Fruit fly (Drosophila melanogaster) whole organism, prepupa: ENCODE data around the gene Rac1.

Experiments
- CG10631 ChIP-seq: fragments of 200-800 bp; sonication (Bioruptor generic); optimal IDR thresholded peaks from 2 replicates; lab custom pipeline; 2016; ENCODE audit warnings: missing biosample characterization, missing genetic modification characterization
- CG11294 ChIP-seq: fragments of 200-800 bp; sonication (Bioruptor generic); IDR thresholded peaks from 2 replicates; pipeline ENCODE4 v1.3.6; 2022; ENCODE audit warnings: missing biosample characterization, missing genetic modification characterization
- CG15336 ChIP-seq: fragments of 200-800 bp; sonication (Bioruptor generic); IDR thresholded peaks from 2 replicates; pipeline ENCODE4 v1.3.6; 2022; ENCODE audit warnings: missing biosample characterization, missing genetic modification characterization
- CG3032 ChIP-seq: fragments of 200-800 bp; optimal IDR thresholded peaks from 2 replicates; lab custom pipeline; 2019; ENCODE audit warnings: missing biosample characterization, mild to moderate bottlenecking, missing genetic modification characterization, moderate library complexity
- CG31627 ChIP-seq: fragments of 200-800 bp; sonication (Bioruptor generic); optimal IDR thresholded peaks from 3 replicates; lab custom pipeline; 2016; ENCODE audit warnings: missing biosample characterization, missing genetic modification characterization
- CG32006 ChIP-seq: fragments of 200-800 bp; sonication (Bioruptor generic); optimal IDR thresholded peaks from 3 replicates; lab custom pipeline; 2017; ENCODE audit warnings: missing biosample characterization, mild to moderate bottlenecking, missing genetic modification characterization
- CG34406 ChIP-seq: fragments of 200-800 bp; sonication (Bioruptor generic); optimal IDR thresholded peaks from 3 replicates; lab custom pipeline; 2016; ENCODE audit warnings: missing biosample characterization, missing genetic modification characterization
- CG3919 ChIP-seq: fragments of 200-800 bp; sonication (Bioruptor generic); optimal IDR thresholded peaks from 3 replicates; lab custom pipeline; 2016; ENCODE audit warnings: missing biosample characterization, missing genetic modification characterization
- CG4318 ChIP-seq: fragments of 200-800 bp; sonication (Bioruptor generic); optimal IDR thresholded peaks from 3 replicates; lab custom pipeline; 2017; ENCODE audit warnings: missing biosample characterization, mild to moderate bottlenecking, missing genetic modification characterization
- CG6854 ChIP-seq: fragments of 200-800 bp; sonication (Bioruptor generic); optimal IDR thresholded peaks from 2 replicates; lab custom pipeline; 2017; ENCODE audit warnings: missing biosample characterization, mild to moderate bottlenecking, missing genetic modification characterization
- CG8632 ChIP-seq: fragments of 200-800 bp; sonication (Bioruptor generic); optimal IDR thresholded peaks from 3 replicates; lab custom pipeline; 2016; ENCODE audit warnings: missing biosample characterization, missing genetic modification characterization
- Eip78C ChIP-seq: fragments of 200-800 bp; sonication (Bioruptor generic); peaks from one replicate; lab custom pipeline; 2016; ENCODE audit warnings: missing biosample characterization, missing genetic modification characterization
- Ets21C ChIP-seq: fragments of 200-800 bp; sonication (Bioruptor generic); optimal IDR thresholded peaks from 3 replicates; lab custom pipeline; 2016; ENCODE audit warnings: missing biosample characterization, missing genetic modification characterization
- Ets96B ChIP-seq: fragments of 200-800 bp; optimal IDR thresholded peaks from 2 replicates; lab custom pipeline; 2019; ENCODE audit warnings: missing biosample characterization, mild to moderate bottlenecking, missing genetic modification characterization, moderate library complexity
- Hr38 ChIP-seq: sonication (Bioruptor generic); optimal IDR thresholded peaks from 2 replicates; lab custom pipeline; 2016; ENCODE audit warnings: missing biosample characterization, missing genetic modification characterization
- Hr39 ChIP-seq: fragments of 200-800 bp; sonication (Bioruptor generic); optimal IDR thresholded peaks from 2 replicates; lab custom pipeline; 2016; ENCODE audit warnings: missing biosample characterization, missing genetic modification characterization
- Met ChIP-seq: fragments of 200-800 bp; sonication (Bioruptor generic); optimal IDR thresholded peaks from 3 replicates; lab custom pipeline; 2016; ENCODE audit warnings: missing biosample characterization, missing genetic modification characterization
- OdsH ChIP-seq: fragments of 200-800 bp; sonication (Bioruptor generic); optimal IDR thresholded peaks from 3 replicates; lab custom pipeline; 2016; ENCODE audit warnings: missing biosample characterization, missing genetic modification characterization
- Smox ChIP-seq: fragments of 200-800 bp; sonication (Bioruptor generic); optimal IDR thresholded peaks from 3 replicates; lab custom pipeline; 2016; ENCODE audit warnings: missing biosample characterization, missing genetic modification characterization
- Sox102F ChIP-seq: fragments of 200-800 bp; sonication (Bioruptor generic); optimal IDR thresholded peaks from 2 replicates; lab custom pipeline; 2016; ENCODE audit warnings: missing biosample characterization, mild to moderate bottlenecking, missing genetic modification characterization
- Sox14 ChIP-seq: fragments of 200-800 bp; sonication (Bioruptor generic); optimal IDR thresholded peaks from 3 replicates; lab custom pipeline; 2016; ENCODE audit warnings: missing biosample characterization, missing genetic modification characterization
- achi ChIP-seq: fragments of 200-800 bp; sonication (Bioruptor generic); optimal IDR thresholded peaks from 3 replicates; lab custom pipeline; 2016; ENCODE audit warnings: missing biosample characterization, missing genetic modification characterization
- acj6 ChIP-seq: fragments of 200-800 bp; sonication (Bioruptor generic); optimal IDR thresholded peaks from 3 replicates; lab custom pipeline; 2016; ENCODE audit warnings: missing biosample characterization, missing genetic modification characterization
- cyc ChIP-seq: fragments of 200-800 bp; sonication (Bioruptor generic); optimal IDR thresholded peaks from 3 replicates; lab custom pipeline; 2016; ENCODE audit warnings: missing biosample characterization, missing genetic modification characterization
- dac ChIP-seq: fragments of 200-800 bp; sonication (Bioruptor generic); optimal IDR thresholded peaks from 2 replicates; lab custom pipeline; 2017; ENCODE audit warnings: missing biosample characterization, mild to moderate bottlenecking, missing genetic modification characterization
- dsx ChIP-seq: fragments of 200-800 bp; optimal IDR thresholded peaks from 3 replicates; lab custom pipeline; 2019; ENCODE audit warnings: missing biosample characterization, mild to moderate bottlenecking, missing genetic modification characterization, moderate library complexity; ENCODE audit not compliant: poor library complexity, severe bottlenecking
- eg ChIP-seq: fragments of 200-800 bp; sonication (Bioruptor generic); IDR thresholded peaks from 3 replicates; pipeline ENCODE4 v1.3.6; 2022; ENCODE audit warnings: missing biosample characterization, missing genetic modification characterization
- esn ChIP-seq: fragments of 200-800 bp; sonication (Bioruptor generic); optimal IDR thresholded peaks from 2 replicates; lab custom pipeline; 2016; ENCODE audit warnings: missing biosample characterization, mild to moderate bottlenecking, missing genetic modification characterization, moderate library complexity
- fkh ChIP-seq: fragments of 200-800 bp; sonication (Bioruptor generic); optimal IDR thresholded peaks from 3 replicates; lab custom pipeline; 2017; ENCODE audit warnings: missing biosample characterization, mild to moderate bottlenecking, missing genetic modification characterization, moderate library complexity
- lz ChIP-seq: fragments of 200-800 bp; sonication (Bioruptor generic); optimal IDR thresholded peaks from 3 replicates; lab custom pipeline; 2016; ENCODE audit warnings: missing biosample characterization, missing genetic modification characterization
- net ChIP-seq: fragments of 200-800 bp; sonication (Bioruptor generic); optimal IDR thresholded peaks from 3 replicates; lab custom pipeline; 2016; ENCODE audit warnings: missing biosample characterization, missing genetic modification characterization
- pdm3 ChIP-seq: fragments of 200-800 bp; sonication (Bioruptor generic); optimal IDR thresholded peaks from 3 replicates; lab custom pipeline; 2016; ENCODE audit warnings: missing biosample characterization, missing genetic modification characterization
- salr ChIP-seq, 2 experiments: fragments of 200-800 bp; sonication (Bioruptor generic); optimal IDR thresholded peaks; 3 replicates each; lab custom pipeline; 2016 to 2018; ENCODE audit warnings: missing biosample characterization in 2 of 2, missing genetic modification characterization in 2 of 2, mild to moderate bottlenecking in 1 of 2
- spab ChIP-seq: fragments of 200-800 bp; sonication (Bioruptor generic); optimal IDR thresholded peaks from 2 replicates; lab custom pipeline; 2017; ENCODE audit warnings: missing biosample characterization, mild to moderate bottlenecking, missing genetic modification characterization, missing genetic modification reagents
- svp ChIP-seq: fragments of 200-800 bp; sonication (Bioruptor generic); peaks from one replicate; lab custom pipeline; 2016; ENCODE audit warnings: missing biosample characterization, missing genetic modification characterization
- topi ChIP-seq: fragments of 200-800 bp; sonication (Bioruptor generic); optimal IDR thresholded peaks from 3 replicates; lab custom pipeline; 2016; ENCODE audit warnings: missing biosample characterization, missing genetic modification characterization
- vri ChIP-seq: fragments of 200-800 bp; sonication (Bioruptor generic); optimal IDR thresholded peaks from 3 replicates; lab custom pipeline; 2016; ENCODE audit warnings: missing biosample characterization, mild to moderate bottlenecking, missing genetic modification characterization

The Rac1 gene

DNA sequence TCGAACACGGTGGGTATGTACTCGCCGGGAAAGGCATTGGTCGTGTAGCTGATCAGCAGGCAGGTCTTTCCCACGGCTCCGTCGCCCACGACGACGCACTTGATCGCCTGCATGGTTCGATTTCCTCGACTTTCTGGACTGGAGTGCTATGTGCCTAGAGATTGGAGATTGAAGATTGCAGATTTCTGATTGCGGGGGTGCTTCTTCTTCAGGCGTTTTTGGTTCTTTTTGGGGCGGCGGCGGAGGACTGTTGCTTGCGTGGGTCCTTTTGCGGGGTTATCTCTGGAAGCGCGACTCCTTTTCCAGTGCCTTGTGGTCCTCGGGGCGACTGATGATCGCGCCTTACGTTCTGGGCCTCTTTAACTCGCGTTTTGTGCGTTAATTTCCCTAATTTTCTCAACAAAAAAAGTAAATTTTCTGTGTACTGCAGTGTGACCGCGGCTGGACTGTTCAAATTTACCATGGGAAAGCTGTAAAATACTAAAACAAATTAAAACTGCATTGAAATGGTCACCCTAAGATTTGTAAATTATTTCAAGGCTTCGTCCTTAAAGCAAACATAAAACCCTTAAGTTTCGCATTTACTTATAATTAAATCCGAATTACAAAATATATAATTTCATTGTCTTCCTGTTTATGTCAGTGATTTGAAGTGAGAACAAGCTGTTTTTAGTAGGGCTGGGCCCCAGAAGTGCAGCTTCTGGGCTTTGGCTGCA, at the start of gene Rac1, which contains the start of gene Acat2:
Gene Rac1 (minus strand): TSS at position 450 of the 716 bp plus-strand sequence.
Gene Acat2 (plus strand): TSS at position 711 of the 716 bp plus-strand sequence.
- TF ChIP-seq CG10631, result no peak
- TF ChIP-seq fkh (GFP tag; lab: Kevin White, UChicago), result peak; percentile 56
- TF ChIP-seq CG31627 (GFP tag; lab: Kevin White, UChicago), result peak; percentile 1
- TF ChIP-seq Sox14 (GFP tag; lab: Kevin White, UChicago), result peak; percentile 48

DNA sequence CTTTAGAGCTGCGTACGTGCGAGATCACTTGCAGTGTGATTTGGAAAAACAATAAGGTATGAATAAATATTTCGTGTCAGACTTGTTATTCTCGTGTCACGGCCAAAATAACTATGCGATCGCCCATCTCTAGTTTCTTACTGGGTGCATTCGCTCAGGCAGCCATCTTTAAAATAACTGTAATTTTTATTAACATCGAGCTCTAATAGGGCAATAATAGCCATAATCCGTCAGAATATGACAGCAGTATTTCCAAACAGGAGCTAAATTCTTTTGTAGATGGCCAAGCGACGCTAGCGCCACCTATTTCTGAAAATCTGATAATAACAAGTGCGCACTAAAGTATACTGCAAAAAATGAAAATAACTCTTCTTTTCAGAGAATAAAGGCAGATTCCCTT, 49.6 kb upstream of the Rac1 start:
- TF ChIP-seq cyc (GFP tag; lab: Kevin White, UChicago), result peak; percentile 42
- TF ChIP-seq CG31627 (GFP tag; lab: Kevin White, UChicago), result peak; percentile 43
- peak in 1 of 2 experiments; percentile 28 for TF ChIP-seq salr (GFP tag; optimal IDR thresholded peaks at IDR 0.05; lab: Kevin White, UChicago)
- peak; percentile 33 for TF ChIP-seq pdm3 (GFP tag; lab: Kevin White, UChicago)
- TF ChIP-seq Hr39 (GFP tag; lab: Kevin White, UChicago), result peak; percentile 45
- TF ChIP-seq CG3919, result peak; percentile 34
- peak; percentile 83 for TF ChIP-seq Eip78C (GFP tag; lab: Kevin White, UChicago)
- peak; percentile 49 for TF ChIP-seq achi (GFP tag; lab: Kevin White, UChicago)
- no peak for TF ChIP-seq Ets21C (GFP tag; lab: Kevin White, UChicago)
- TF ChIP-seq topi (GFP tag; lab: Kevin White, UChicago), result peak; percentile 36
- no peak for TF ChIP-seq CG4318 (GFP tag; lab: Kevin White, UChicago)
- TF ChIP-seq spab (GFP tag; lab: Kevin White, UChicago), result no peak
- no peak for TF ChIP-seq fkh (GFP tag; lab: Kevin White, UChicago)
- no peak for TF ChIP-seq CG34406
- TF ChIP-seq vri (GFP tag; lab: Kevin White, UChicago), result peak; percentile 1
- TF ChIP-seq net, result no peak
- TF ChIP-seq OdsH (GFP tag; lab: Kevin White, UChicago), result peak; percentile 24
- peak; percentile 18; the same call in 1 of the 3 replicates for TF ChIP-seq eg
- TF ChIP-seq Smox (GFP tag; lab: Kevin White, UChicago), result peak; percentile 40
- TF ChIP-seq Met (GFP tag; lab: Kevin White, UChicago), result peak; percentile 8
- peak; percentile 19; the same call in 1 of the 2 replicates for TF ChIP-seq CG15336
- TF ChIP-seq Sox102F (GFP tag; lab: Kevin White, UChicago), result peak; percentile 13
- peak; percentile 21 for TF ChIP-seq acj6 (GFP tag; lab: Kevin White, UChicago)
- no peak for TF ChIP-seq CG3032 (tag; lab: Kevin White, UChicago)
- TF ChIP-seq lz (GFP tag; lab: Kevin White, UChicago), result peak; percentile 46
- TF ChIP-seq CG6854 (GFP tag; lab: Kevin White, UChicago), result no peak
- TF ChIP-seq dsx (GFP tag; lab: Kevin White, UChicago), result peak; percentile 6
- no peak for TF ChIP-seq Ets96B
- peak; percentile 49 for TF ChIP-seq esn (GFP tag; lab: Kevin White, UChicago)
- TF ChIP-seq Sox14 (GFP tag; lab: Kevin White, UChicago), result peak; percentile 49
- no peak for TF ChIP-seq Hr38 (GFP tag; lab: Kevin White, UChicago)
- TF ChIP-seq dac (GFP tag; lab: Kevin White, UChicago), result no peak
- TF ChIP-seq svp (GFP tag; lab: Kevin White, UChicago), result peak; percentile 77
- no peak for TF ChIP-seq CG11294 (GFP tag; lab: Robert Waterston, UW)
- no peak for TF ChIP-seq CG32006 (GFP tag; lab: Kevin White, UChicago)

DNA sequence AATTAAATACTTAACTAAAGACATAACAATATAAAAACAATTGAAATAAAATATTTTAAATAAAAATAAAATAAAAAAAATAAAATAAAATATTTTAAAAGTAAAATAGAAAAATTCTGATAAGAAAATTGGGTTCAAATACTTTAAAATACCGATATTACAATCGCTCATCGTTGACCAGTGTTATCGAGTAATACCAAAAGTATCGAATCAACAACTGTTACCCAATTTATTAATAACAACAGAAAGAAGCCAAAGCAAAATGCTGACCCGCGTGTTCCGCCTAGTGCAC, 48.4 kb upstream of the Rac1 start, which contains the start of gene CG9166:
Gene CG9166 (plus strand): TSS at position 193 of the 292 bp plus-strand sequence.
- TF ChIP-seq CG3919 (no peak), CG8632 (GFP tag; lab: Kevin White, UChicago) (no peak), pdm3 (GFP tag; lab: Kevin White, UChicago) (no peak)
